Worm (Caenorhabditis elegans) whole organism, late embryonic: ENCODE results near the gene Y50E8A.11.
A peak's percentile ranks its signal among the peaks of the same experiment; 100 is the strongest.

Experiments used
- F13H6.1 ChIP-seq: sonication (generic microtip); optimal IDR thresholded peaks from 2 replicates; lab custom pipeline; 2016; ENCODE audit warnings: missing genetic modification characterization, missing compliant biosample characterization
- K09A11.1 ChIP-seq: sonication (generic microtip); optimal IDR thresholded peaks from 2 replicates; lab custom pipeline; 2017; ENCODE audit warnings: antibody characterized with exemption, mild to moderate bottlenecking, missing genetic modification characterization, missing compliant biosample characterization; ENCODE audit not compliant: insufficient read depth
- Y22D7AL.16 ChIP-seq: sonication (generic microtip); optimal IDR thresholded peaks from 2 replicates; lab custom pipeline; 2016; ENCODE audit warnings: missing genetic modification characterization, missing compliant biosample characterization
- ahr-1 ChIP-seq: sonication (generic microtip); optimal IDR thresholded peaks from 2 replicates; lab custom pipeline; 2016; ENCODE audit warnings: missing genetic modification characterization, missing compliant biosample characterization
- ama-1 ChIP-seq: fragments of 150-350 bp; optimal IDR thresholded peaks from 2 replicates; lab custom pipeline; 2014
- ceh-19 ChIP-seq: fragments of 200-800 bp; sonication (Bioruptor generic); optimal IDR thresholded peaks from 2 replicates; lab custom pipeline; 2018; ENCODE audit warnings: mild to moderate bottlenecking, missing genetic modification characterization, missing compliant biosample characterization
- ceh-22 ChIP-seq: sonication (generic microtip); optimal IDR thresholded peaks from 2 replicates; lab custom pipeline; 2017; ENCODE audit warnings: missing biosample characterization, missing genetic modification characterization
- ceh-30 ChIP-seq: fragments of 150-350 bp; optimal IDR thresholded peaks from 2 replicates; lab custom pipeline; 2014; ENCODE audit warnings: missing biosample characterization, missing genetic modification characterization
- ceh-31 ChIP-seq: sonication (generic microtip); optimal IDR thresholded peaks from 2 replicates; lab custom pipeline; 2016; ENCODE audit warnings: missing genetic modification characterization, missing compliant biosample characterization
- ceh-34 ChIP-seq: sonication (generic microtip); optimal IDR thresholded peaks from 2 replicates; lab custom pipeline; 2016; ENCODE audit warnings: mild to moderate bottlenecking, missing genetic modification characterization, missing compliant biosample characterization
- ceh-48 ChIP-seq: sonication (generic microtip); optimal IDR thresholded peaks from 2 replicates; lab custom pipeline; 2016; ENCODE audit warnings: missing genetic modification characterization, inconsistent platforms, missing compliant biosample characterization
- che-1 ChIP-seq: sonication (generic microtip); optimal IDR thresholded peaks from 2 replicates; lab custom pipeline; 2016; ENCODE audit warnings: mild to moderate bottlenecking, missing genetic modification characterization, missing compliant biosample characterization
- dmd-4 ChIP-seq: sonication (generic microtip); optimal IDR thresholded peaks from 2 replicates; lab custom pipeline; 2016; ENCODE audit warnings: borderline replicate concordance, missing genetic modification characterization, missing compliant biosample characterization
- dve-1 ChIP-seq: sonication (generic microtip); optimal IDR thresholded peaks from 2 replicates; lab custom pipeline; 2017; ENCODE audit warnings: antibody characterized with exemption, mild to moderate bottlenecking, missing genetic modification characterization, missing compliant biosample characterization
- elt-4 ChIP-seq: sonication (generic microtip); optimal IDR thresholded peaks from 2 replicates; lab custom pipeline; 2016; ENCODE audit warnings: missing genetic modification characterization, missing compliant biosample characterization
- ets-4 ChIP-seq: sonication (generic microtip); optimal IDR thresholded peaks from 2 replicates; lab custom pipeline; 2016; ENCODE audit warnings: missing genetic modification characterization, missing compliant biosample characterization
- fkh-10 ChIP-seq: fragments of 150-350 bp; optimal IDR thresholded peaks from 2 replicates; lab custom pipeline; 2014; ENCODE audit warnings: missing biosample characterization, missing genetic modification reagents, missing genetic modification characterization
- hlh-13 ChIP-seq: fragments of 200-800 bp; sonication (Bioruptor generic); optimal IDR thresholded peaks from 2 replicates; lab custom pipeline; 2018; ENCODE audit warnings: mild to moderate bottlenecking, missing genetic modification characterization, missing compliant biosample characterization
- hlh-30 ChIP-seq: sonication (generic microtip); optimal IDR thresholded peaks from 2 replicates; lab custom pipeline; 2017; ENCODE audit warnings: antibody characterized with exemption, missing genetic modification characterization, missing compliant biosample characterization; ENCODE audit not compliant: insufficient read depth
- hlh-8 ChIP-seq: sonication (generic microtip); optimal IDR thresholded peaks from 2 replicates; lab custom pipeline; 2016; ENCODE audit warnings: missing genotype, missing genetic modification characterization, missing compliant biosample characterization
- lim-6 ChIP-seq: sonication (generic microtip); optimal IDR thresholded peaks from 2 replicates; lab custom pipeline; 2016; ENCODE audit warnings: missing genetic modification characterization, missing compliant biosample characterization
- lin-11 ChIP-seq: fragments of 200-800 bp; sonication (Bioruptor generic); optimal IDR thresholded peaks from 2 replicates; lab custom pipeline; 2018; ENCODE audit warnings: mild to moderate bottlenecking, missing genetic modification characterization, missing compliant biosample characterization
- madf-2 ChIP-seq: sonication (generic microtip); optimal IDR thresholded peaks from 2 replicates; lab custom pipeline; 2017; ENCODE audit warnings: missing genetic modification characterization, missing compliant biosample characterization
- npax-4 ChIP-seq: sonication (generic microtip); optimal IDR thresholded peaks from 2 replicates; lab custom pipeline; 2016; ENCODE audit warnings: missing genetic modification characterization, missing compliant biosample characterization
- odd-2 ChIP-seq: sonication (generic microtip); optimal IDR thresholded peaks from 2 replicates; lab custom pipeline; 2017; ENCODE audit warnings: antibody characterized with exemption, mild to moderate bottlenecking, missing genetic modification characterization, missing compliant biosample characterization
- pros-1 ChIP-seq: fragments of 150-350 bp; optimal IDR thresholded peaks from 2 replicates; lab custom pipeline; 2014; ENCODE audit warnings: missing biosample characterization, missing genetic modification reagents, missing genetic modification characterization
- sox-2 ChIP-seq: fragments of 200-800 bp; sonication (Bioruptor generic); IDR thresholded peaks from 2 replicates; pipeline ENCODE4 v1.3.6; 2022; ENCODE audit warnings: missing genetic modification reagents, missing genetic modification characterization, missing compliant biosample characterization
- syd-9 ChIP-seq: sonication (generic microtip); optimal IDR thresholded peaks from 2 replicates; lab custom pipeline; 2016; ENCODE audit warnings: mild to moderate bottlenecking, missing genetic modification characterization, moderate library complexity, missing compliant biosample characterization
- tbx-7 ChIP-seq: sonication (generic microtip); optimal IDR thresholded peaks from 2 replicates; lab custom pipeline; 2016; ENCODE audit warnings: missing genotype, missing genetic modification characterization, missing compliant biosample characterization
- ttx-3 ChIP-seq: sonication (generic microtip); optimal IDR thresholded peaks from 2 replicates; lab custom pipeline; 2016; ENCODE audit warnings: missing genetic modification reagents, missing genetic modification characterization, missing compliant biosample characterization
- unc-42 ChIP-seq: sonication (generic microtip); optimal IDR thresholded peaks from 2 replicates; lab custom pipeline; 2016; ENCODE audit warnings: missing genotype, missing genetic modification characterization, missing compliant biosample characterization
- unc-55 ChIP-seq: sonication (generic microtip); optimal IDR thresholded peaks from 2 replicates; lab custom pipeline; 2017; ENCODE audit warnings: missing biosample characterization, missing genetic modification reagents, missing genetic modification characterization
- ztf-16 ChIP-seq: sonication (generic microtip); optimal IDR thresholded peaks from 2 replicates; lab custom pipeline; 2017; ENCODE audit warnings: missing genetic modification characterization, missing compliant biosample characterization

The Y50E8A.11 gene

ce11 chrV:14781130-14781529 lies at the start of gene Y50E8A.11:
Y50E8A.11 (plus strand) TSS chrV:14781430.
- TF ChIP-seq hlh-8 (tag; lab: Kevin White, UChicago), result no peak
- no peak for TF ChIP-seq ceh-19 (GFP tag; lab: Kevin White, UChicago)
- TF ChIP-seq ceh-48 (tag; lab: Kevin White, UChicago), result no peak

ce11 chrV:14734187-14734765 lies 47.0 kb upstream of the Y50E8A.11 start, which contains the start of gene unc-61:
unc-61 (minus strand) TSS chrV:14734237.
- TF ChIP-seq elt-4 (tag; lab: Kevin White, UChicago) (no peak), unc-42 (tag; lab: Kevin White, UChicago) (peak; percentile 90), Y22D7AL.16 (tag; lab: Kevin White, UChicago) (no peak), tbx-7 (no peak), syd-9 (tag; lab: Kevin White, UChicago) (no peak), sox-2 (GFP tag; lab: Robert Waterston, UW) (no peak), ets-4 (no peak)

DNA sequence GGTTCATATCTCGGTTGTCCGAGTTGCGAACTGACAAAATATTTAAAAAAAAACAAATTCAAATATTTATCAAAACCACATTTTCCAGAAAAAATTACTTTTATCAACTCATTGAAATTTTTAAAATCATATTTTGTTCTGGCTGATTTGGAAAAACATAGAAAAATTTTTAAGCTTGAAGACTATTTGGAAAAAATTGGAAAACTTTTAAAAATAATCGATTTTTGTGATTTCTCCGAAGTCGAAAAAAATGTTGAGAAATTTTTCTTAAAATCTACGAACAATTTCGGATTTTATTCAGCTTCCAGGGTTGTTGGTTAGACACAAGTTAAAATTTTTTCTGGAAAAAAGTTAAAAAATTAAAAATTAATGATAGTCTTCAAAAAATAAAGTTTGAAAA lies 44.4 kb upstream of the Y50E8A.11 start, which contains the start of gene Y50E8A.5:
Gene Y50E8A.5, minus strand, starts transcription at position 101 of the 400 bp plus-strand sequence.
- no peak for TF ChIP-seq dmd-4
- no peak for TF ChIP-seq dve-1 (tag; lab: Kevin White, UChicago)
- TF ChIP-seq npax-4, result no peak
- TF ChIP-seq ceh-19 (GFP tag; lab: Kevin White, UChicago), result no peak
- no peak for TF ChIP-seq unc-42 (tag; lab: Kevin White, UChicago)
- TF ChIP-seq hlh-30 (tag; lab: Kevin White, UChicago), result no peak
- no peak for TF ChIP-seq ceh-31 (tag; lab: Kevin White, UChicago)
- no peak for TF ChIP-seq tbx-7
- no peak for TF ChIP-seq lin-11 (tag; lab: Kevin White, UChicago)
- TF ChIP-seq lim-6 (tag; lab: Kevin White, UChicago), result no peak
- TF ChIP-seq ceh-22 (tag; lab: Kevin White, UChicago), result no peak
- TF ChIP-seq ceh-30 (tag; lab: Kevin White, UChicago), result no peak
- TF ChIP-seq ama-1, result no peak
- TF ChIP-seq fkh-10 (GFP tag; lab: Kevin White, UChicago), result no peak
- TF ChIP-seq ceh-48 (tag; lab: Kevin White, UChicago), result no peak
- TF ChIP-seq hlh-13 (GFP tag; lab: Kevin White, UChicago), result no peak
- no peak for TF ChIP-seq ztf-16 (tag; lab: Kevin White, UChicago)
- no peak for TF ChIP-seq ttx-3
- no peak for TF ChIP-seq K09A11.1 (tag; lab: Kevin White, UChicago)
- TF ChIP-seq, all 69 proteins: peak for 0

ce11 chrV:14741233-14741632 lies 40.0 kb upstream of the Y50E8A.11 start, which contains the start of gene Y50E8A.6:
Y50E8A.6 (minus strand) TSS chrV:14741333.
- TF ChIP-seq ztf-16 (tag; lab: Kevin White, UChicago), result no peak
- no peak for TF ChIP-seq sox-2 (GFP tag; lab: Robert Waterston, UW)
- no peak for TF ChIP-seq lim-6 (tag; lab: Kevin White, UChicago)
- no peak for TF ChIP-seq che-1 (tag; lab: Kevin White, UChicago)
- no peak for TF ChIP-seq ahr-1
- TF ChIP-seq ets-4, result no peak
- TF ChIP-seq odd-2 (tag; lab: Kevin White, UChicago), result no peak
- no peak for TF ChIP-seq pros-1
- no peak for TF ChIP-seq F13H6.1
- no peak for TF ChIP-seq hlh-30 (tag; lab: Kevin White, UChicago)
- TF ChIP-seq ceh-34, result no peak
- no peak for TF ChIP-seq madf-2 (tag; lab: Kevin White, UChicago)
- TF ChIP-seq, all 69 proteins: peak for 0

DNA sequence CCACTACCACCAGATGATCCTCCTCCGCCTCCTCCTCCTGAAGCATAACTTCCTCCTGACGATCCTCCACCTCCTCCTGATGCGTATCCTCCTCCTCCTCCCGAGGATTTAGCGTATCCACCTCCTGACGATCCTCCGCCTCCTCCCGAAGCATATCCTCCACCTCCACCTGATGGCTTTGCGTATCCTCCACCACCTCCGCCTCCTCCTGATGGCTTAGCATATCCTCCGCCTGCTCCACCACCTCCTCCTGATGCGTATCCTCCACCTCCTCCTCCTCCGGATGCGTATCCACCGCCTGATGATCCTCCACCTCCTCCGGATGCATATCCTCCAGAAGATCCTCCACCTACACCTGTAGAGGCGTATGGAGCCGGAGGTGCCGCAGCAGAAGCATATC lies 36.4 kb upstream of the Y50E8A.11 start:
- TF ChIP-seq Y22D7AL.16 (tag; lab: Kevin White, UChicago) (no peak), dve-1 (tag; lab: Kevin White, UChicago) (peak; percentile 2), unc-55 (GFP tag; lab: Kevin White, UChicago) (no peak)
